Worm (Caenorhabditis elegans) whole organism, mixed stage, embryonic: ENCODE results near the gene nhr-12.
A peak's percentile ranks its signal among the peaks of the same experiment; 100 is the strongest.

Source experiments
- M03D4.4 ChIP-seq: sonication (generic microtip); optimal IDR thresholded peaks from 2 replicates; lab custom pipeline; 2017; ENCODE audit warnings: mild to moderate bottlenecking, missing genetic modification characterization, missing compliant biosample characterization
- bed-3 ChIP-seq: fragments of 200-800 bp; sonication (Bioruptor generic); optimal IDR thresholded peaks from 3 replicates; lab custom pipeline; 2018; ENCODE audit warnings: mild to moderate bottlenecking, missing genetic modification characterization, moderate library complexity, missing compliant biosample characterization
- blmp-1 ChIP-seq: fragments of 150-350 bp; optimal IDR thresholded peaks from 2 replicates; lab custom pipeline; 2014; ENCODE audit warnings: missing biosample characterization, missing genetic modification characterization
- ceh-39 ChIP-seq: fragments of 150-350 bp; optimal IDR thresholded peaks from 2 replicates; lab custom pipeline; 2014; ENCODE audit warnings: missing biosample characterization, missing genetic modification characterization
- ceh-43 ChIP-seq: fragments of 200-800 bp; sonication (Bioruptor generic); optimal IDR thresholded peaks from 2 replicates; lab custom pipeline; 2018; ENCODE audit warnings: mild to moderate bottlenecking, missing genetic modification characterization, moderate library complexity, missing compliant biosample characterization
- ceh-83 ChIP-seq: fragments of 200-800 bp; sonication (Bioruptor generic); optimal IDR thresholded peaks from 2 replicates; lab custom pipeline; 2018; ENCODE audit warnings: mild to moderate bottlenecking, missing genetic modification characterization, missing compliant biosample characterization
- ces-1 ChIP-seq: fragments of 150-350 bp; optimal IDR thresholded peaks from 2 replicates; lab custom pipeline; 2014; ENCODE audit warnings: missing biosample characterization, missing genetic modification reagents, missing genetic modification characterization
- cnd-1 ChIP-seq: fragments of 200-800 bp; sonication (Bioruptor generic); optimal IDR thresholded peaks from 2 replicates; lab custom pipeline; 2018; ENCODE audit warnings: mild to moderate bottlenecking, missing genetic modification characterization, missing compliant biosample characterization
- elt-1 ChIP-seq: sonication (generic microtip); optimal IDR thresholded peaks from 2 replicates; lab custom pipeline; 2017; ENCODE audit warnings: missing genetic modification characterization, mild to moderate bottlenecking, missing compliant biosample characterization, antibody characterized with exemption, moderate library complexity, borderline replicate concordance; ENCODE audit not compliant: insufficient read depth
- elt-3 ChIP-seq: fragments of 150-350 bp; optimal IDR thresholded peaks from 2 replicates; lab custom pipeline; 2014; ENCODE audit warnings: missing biosample characterization, missing genetic modification characterization
- flh-1 ChIP-seq: fragments of 200-800 bp; sonication (Bioruptor generic); optimal IDR thresholded peaks from 2 replicates; lab custom pipeline; 2018; ENCODE audit warnings: mild to moderate bottlenecking, missing genetic modification characterization, moderate library complexity, missing compliant biosample characterization
- ham-2 ChIP-seq: fragments of 200-800 bp; sonication (Bioruptor generic); optimal IDR thresholded peaks from 2 replicates; lab custom pipeline; 2018; ENCODE audit warnings: mild to moderate bottlenecking, missing genetic modification characterization, missing compliant biosample characterization
- hlh-1 ChIP-seq: fragments of 150-350 bp; optimal IDR thresholded peaks from 2 replicates; lab custom pipeline; 2014; ENCODE audit warnings: missing biosample characterization, missing genetic modification reagents, missing genetic modification characterization
- lin-32 ChIP-seq: fragments of 200-800 bp; sonication (Bioruptor generic); optimal IDR thresholded peaks from 2 replicates; lab custom pipeline; 2018; ENCODE audit warnings: mild to moderate bottlenecking, missing genetic modification characterization, missing compliant biosample characterization
- mab-5 ChIP-seq: fragments of 150-350 bp; optimal IDR thresholded peaks from 2 replicates; lab custom pipeline; 2014; ENCODE audit warnings: missing biosample characterization, missing genetic modification characterization
- mep-1 ChIP-seq: fragments of 150-350 bp; optimal IDR thresholded peaks from 2 replicates; lab custom pipeline; 2017; ENCODE audit warnings: missing biosample characterization, missing genetic modification reagents, missing genetic modification characterization, inconsistent platforms
- mls-2 ChIP-seq: sonication (generic microtip); optimal IDR thresholded peaks from 2 replicates; lab custom pipeline; 2016; ENCODE audit warnings: mild to moderate bottlenecking, missing genetic modification characterization, moderate library complexity, missing compliant biosample characterization
- nhr-237 ChIP-seq: fragments of 150-350 bp; optimal IDR thresholded peaks from 2 replicates; lab custom pipeline; 2014; ENCODE audit warnings: missing biosample characterization, missing genetic modification characterization
- sem-2 ChIP-seq: fragments of 200-800 bp; sonication (Bioruptor generic); optimal IDR thresholded peaks from 2 replicates; lab custom pipeline; 2018; ENCODE audit warnings: mild to moderate bottlenecking, missing genetic modification characterization, missing compliant biosample characterization
- tbx-8 ChIP-seq: fragments of 200-800 bp; sonication (Bioruptor generic); optimal IDR thresholded peaks from 2 replicates; lab custom pipeline; 2018; ENCODE audit warnings: mild to moderate bottlenecking, missing genetic modification characterization, moderate library complexity, missing compliant biosample characterization
- unc-120 ChIP-seq: sonication (generic microtip); optimal IDR thresholded peaks from 2 replicates; lab custom pipeline; 2017; ENCODE audit warnings: missing genetic modification characterization, missing compliant biosample characterization; ENCODE audit not compliant: poor library complexity, severe bottlenecking
- unc-39 ChIP-seq: fragments of 150-350 bp; optimal IDR thresholded peaks from 2 replicates; lab custom pipeline; 2014; ENCODE audit warnings: missing biosample characterization, missing genetic modification characterization
- unc-62 ChIP-seq: fragments of 150-350 bp; optimal IDR thresholded peaks from 2 replicates; lab custom pipeline; 2014; ENCODE audit warnings: missing biosample characterization, missing genetic modification reagents, missing genetic modification characterization
- zip-8 ChIP-seq: fragments of 150-350 bp; optimal IDR thresholded peaks from 2 replicates; lab custom pipeline; 2014; ENCODE audit warnings: missing biosample characterization, missing genetic modification characterization

nhr-12 gene

ce11 chrV:10037040-10037439 is 46.8 kb downstream of the nhr-12 start, which contains the start of gene F57A8.1:
Gene F57A8.1 (plus strand): TSS chrV:10037340.
- TF ChIP-seq cnd-1 (tag; lab: Kevin White, UChicago) (no peak), mep-1 (tag; lab: Kevin White, UChicago) (no peak), elt-3 (tag; lab: Kevin White, UChicago) (no peak), mls-2 (tag; lab: Kevin White, UChicago) (no peak), ceh-39 (tag; lab: Kevin White, UChicago) (no peak), ces-1 (GFP tag; lab: Kevin White, UChicago) (no peak), blmp-1 (tag; lab: Kevin White, UChicago) (no peak), flh-1 (GFP tag; lab: Kevin White, UChicago) (no peak), bed-3 (GFP tag; lab: Kevin White, UChicago) (no peak), hlh-1 (no peak), nhr-237 (tag; lab: Kevin White, UChicago) (no peak), zip-8 (tag; lab: Kevin White, UChicago) (no peak)

DNA sequence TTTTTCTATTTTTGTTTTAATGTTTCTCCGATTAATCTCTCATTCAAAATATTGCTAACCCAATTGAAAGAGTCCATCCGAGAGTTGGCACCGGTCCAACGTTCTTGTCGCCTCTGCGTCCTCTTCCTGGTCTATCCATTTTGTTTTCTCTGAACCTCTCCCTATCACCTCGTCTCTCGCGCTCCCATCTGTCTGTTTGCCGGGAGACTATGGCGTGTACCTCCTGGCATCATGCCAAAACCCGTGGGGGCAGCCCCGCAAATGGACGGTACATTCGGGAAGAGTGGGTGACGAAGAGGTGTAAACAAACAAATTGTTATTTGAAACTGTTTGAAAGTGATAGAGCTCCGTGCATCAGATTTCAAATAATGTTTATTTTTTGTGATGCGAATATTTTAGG is 47.6 kb downstream of the nhr-12 start, which contains the start of gene T06E8.2:
T06E8.2 (minus strand) TSS at position 139 of the 400 bp plus-strand sequence.
- TF ChIP-seq elt-3 (tag; lab: Kevin White, UChicago): no peak
- no peak for TF ChIP-seq mep-1 (tag; lab: Kevin White, UChicago)
- TF ChIP-seq unc-39 (tag; lab: Kevin White, UChicago): no peak
- no peak for TF ChIP-seq tbx-8 (GFP tag; lab: Kevin White, UChicago)
- TF ChIP-seq ces-1 (GFP tag; lab: Kevin White, UChicago): peak; percentile 22
- TF ChIP-seq cnd-1 (tag; lab: Kevin White, UChicago): peak; percentile 82
- TF ChIP-seq unc-120 (tag; lab: Kevin White, UChicago): peak; percentile 56
- peak; percentile 5 for TF ChIP-seq ceh-83
- no peak for TF ChIP-seq bed-3 (GFP tag; lab: Kevin White, UChicago)
- no peak for TF ChIP-seq zip-8 (tag; lab: Kevin White, UChicago)
- TF ChIP-seq sem-2 (GFP tag; lab: Kevin White, UChicago): no peak
- no peak for TF ChIP-seq mab-5 (tag; lab: Kevin White, UChicago)
- no peak for TF ChIP-seq elt-1 (tag; lab: Kevin White, UChicago)
- TF ChIP-seq lin-32 (GFP tag; lab: Kevin White, UChicago): peak; percentile 71
- TF ChIP-seq M03D4.4: no peak
- no peak for TF ChIP-seq unc-62 (GFP tag; lab: Kevin White, UChicago)
- peak; percentile 7 for TF ChIP-seq ham-2 (GFP tag; lab: Kevin White, UChicago)

DNA sequence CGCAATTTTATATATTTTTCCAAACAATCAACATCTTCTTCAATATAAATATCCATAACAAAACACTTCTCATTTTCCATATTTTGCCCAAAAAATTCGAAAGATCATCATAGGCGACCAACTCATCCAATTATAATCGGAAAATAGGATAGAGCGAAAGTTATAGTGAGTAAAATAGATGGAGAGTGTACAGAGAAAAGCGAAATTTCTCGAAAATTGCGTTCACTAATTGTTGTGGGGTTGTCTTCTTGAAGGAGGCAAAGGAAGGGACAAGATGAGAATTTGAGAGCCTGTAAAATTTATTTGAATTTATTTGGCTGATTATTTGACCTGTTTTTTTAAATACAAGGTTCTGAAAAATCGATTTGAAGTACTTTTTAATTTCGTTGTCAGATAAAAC is 48.3 kb downstream of the nhr-12 start:
- TF ChIP-seq ceh-43 (GFP tag; lab: Kevin White, UChicago) (peak; percentile 30), blmp-1 (tag; lab: Kevin White, UChicago) (peak; percentile 94), tbx-8 (GFP tag; lab: Kevin White, UChicago) (no peak), ces-1 (GFP tag; lab: Kevin White, UChicago) (peak; percentile 79)
